Worm (Caenorhabditis elegans): ENCODE measurements around the gene Y55F3AM.21.

The Y55F3AM.21 gene

ce11 chrIV:1054736-1055135 is 3.2 kb upstream of the Y55F3AM.21 start, which contains the start of gene dcap-1:
Gene dcap-1, minus strand, starts transcription at chrIV:1054794.
- TF ChIP-seq unc-62 (GFP tag; optimal IDR thresholded peaks at IDR 0.05) = no peak

- no peak for TF ChIP-seq unc-62 (GFP tag; optimal IDR thresholded peaks at IDR 0.05)
Observed at ce11 chrIV:1053989-1054388, 2.5 kb upstream of the Y55F3AM.21 start.

- TF ChIP-seq unc-62 (GFP tag; optimal IDR thresholded peaks at IDR 0.05) = no peak
Observed at ce11 chrIV:1046996-1047395, 4.5 kb downstream of the Y55F3AM.21 start.

ce11 chrIV:1045683-1046082 is 5.8 kb downstream of the Y55F3AM.21 start, which contains the start of gene srx-12:
Gene srx-12, plus strand, starts transcription at chrIV:1045983.
- no peak for TF ChIP-seq unc-62 (GFP tag; optimal IDR thresholded peaks at IDR 0.05)

ce11 chrIV:1044287-1044686 is 7.2 kb downstream of the Y55F3AM.21 start, which contains the start of gene Y55F3AM.11:
Gene Y55F3AM.11, minus strand, starts transcription at chrIV:1044387.
- no peak for TF ChIP-seq unc-62 (GFP tag; optimal IDR thresholded peaks at IDR 0.05)

- TF ChIP-seq unc-62 (GFP tag; optimal IDR thresholded peaks at IDR 0.05) = no peak
Observed at ce11 chrIV:1040537-1040936, 10.9 kb downstream of the Y55F3AM.21 start.

DNA sequence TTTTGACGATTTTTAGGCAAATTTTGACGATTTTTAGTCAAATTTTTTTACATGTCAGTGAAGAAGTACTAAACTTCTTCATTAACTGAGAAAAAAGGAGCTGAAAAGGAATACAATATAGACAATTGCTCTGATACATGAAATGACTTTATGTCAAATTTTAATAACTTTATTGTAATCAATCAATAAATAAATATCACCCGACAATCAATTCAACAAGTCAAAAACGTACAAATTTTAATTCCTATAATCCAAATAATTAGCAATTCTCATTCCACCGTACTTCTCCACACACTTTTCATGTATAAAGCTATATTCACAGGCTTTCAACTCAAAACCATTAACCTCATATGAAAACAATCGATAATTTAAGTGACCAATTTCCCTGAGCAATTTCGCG is 13.0 kb downstream of the Y55F3AM.21 start:
- TF ChIP-seq unc-62 (GFP tag; optimal IDR thresholded peaks at IDR 0.05) = no peak

DNA sequence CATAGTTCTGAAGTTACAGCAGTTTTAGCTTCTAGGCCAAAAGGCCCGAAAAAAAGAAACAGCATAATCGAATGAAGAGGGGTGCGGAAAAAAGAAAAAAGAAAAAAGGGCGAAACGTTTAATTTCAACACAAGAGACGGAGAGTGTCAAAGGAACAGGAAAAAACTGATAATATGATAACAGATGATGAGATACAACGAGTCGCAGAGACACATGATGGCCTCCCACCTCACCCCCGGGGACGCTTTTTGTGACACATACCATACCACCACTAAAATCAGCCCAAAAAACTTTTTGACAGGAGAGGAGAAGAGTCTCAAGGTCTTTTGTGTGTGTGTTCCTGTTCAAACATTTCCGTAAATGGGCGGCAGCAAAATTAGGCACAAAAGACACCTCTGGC is 16.4 kb downstream of the Y55F3AM.21 start:
- TF ChIP-seq unc-62 (GFP tag; optimal IDR thresholded peaks at IDR 0.05) = no peak

- TF ChIP-seq unc-62 (GFP tag; optimal IDR thresholded peaks at IDR 0.05) = no peak
Observed at ce11 chrIV:1029939-1030338, 21.5 kb downstream of the Y55F3AM.21 start, which contains the start of gene abhd-14. Gene abhd-14, minus strand, starts transcription at chrIV:1030039.

DNA sequence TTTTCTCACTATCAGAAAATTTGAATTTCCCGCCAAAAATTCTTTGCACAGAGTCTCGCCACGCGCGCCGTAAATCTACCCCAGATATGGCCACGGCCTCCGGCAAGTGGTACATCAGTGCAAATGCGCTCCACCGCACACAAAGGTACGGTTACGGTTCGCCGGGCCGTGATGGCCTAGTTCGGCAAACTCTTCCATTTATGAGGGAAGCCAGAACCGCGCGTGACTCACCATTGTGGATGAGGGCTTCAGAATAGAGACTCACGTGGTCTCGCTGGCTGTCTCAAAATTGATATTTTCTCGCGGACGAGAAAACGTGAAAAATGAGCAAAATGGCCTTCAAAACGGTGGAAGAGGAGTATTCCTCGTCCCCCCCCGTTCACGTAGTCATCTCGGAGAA is 31.7 kb downstream of the Y55F3AM.21 start:
- TF ChIP-seq unc-62 (GFP tag; optimal IDR thresholded peaks at IDR 0.05) = no peak

ce11 chrIV:1015430-1015829 is 36.1 kb downstream of the Y55F3AM.21 start:
- no peak for TF ChIP-seq unc-62 (GFP tag; optimal IDR thresholded peaks at IDR 0.05)

- TF ChIP-seq unc-62 (GFP tag; optimal IDR thresholded peaks at IDR 0.05) = no peak
Observed at ce11 chrIV:1013233-1013798, 38.2 kb downstream of the Y55F3AM.21 start.

ce11 chrIV:1012447-1012846 is 39.0 kb downstream of the Y55F3AM.21 start, which contains the start of gene rbm-39:
Gene rbm-39, plus strand, starts transcription at chrIV:1012624.
- no peak for TF ChIP-seq unc-62 (GFP tag; optimal IDR thresholded peaks at IDR 0.05)

- TF ChIP-seq unc-62 (GFP tag; optimal IDR thresholded peaks at IDR 0.05) = no peak
Observed at ce11 chrIV:1011776-1012175, 39.7 kb downstream of the Y55F3AM.21 start.

- TF ChIP-seq unc-62 (GFP tag; optimal IDR thresholded peaks at IDR 0.05) = no peak
Observed at ce11 chrIV:1010212-1010611, 41.3 kb downstream of the Y55F3AM.21 start, which contains the start of gene atg-3. Gene atg-3, plus strand, starts transcription at chrIV:1010512.

DNA sequence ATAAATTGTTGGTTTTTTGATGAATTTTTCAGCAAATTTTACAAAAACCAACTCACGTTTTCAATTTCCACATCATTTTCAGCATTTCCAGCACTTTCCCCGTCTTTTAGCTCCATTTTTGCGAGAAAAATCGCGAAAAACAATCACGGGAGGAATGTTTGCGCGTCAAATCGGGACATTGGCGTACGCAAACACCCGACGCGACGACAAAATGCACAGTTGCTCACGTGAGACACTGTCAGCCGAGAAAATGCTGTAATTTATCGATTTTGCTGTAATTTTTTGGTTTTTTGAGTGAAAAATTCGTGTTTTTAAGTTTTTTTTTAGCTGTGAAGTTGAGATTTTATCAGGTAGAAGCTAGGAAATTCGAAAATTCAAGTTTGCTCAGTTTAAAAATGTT is 41.9 kb downstream of the Y55F3AM.21 start, which contains the start of gene Y55F3AM.9:
Gene Y55F3AM.9 (minus strand): TSS at position 189 of the 400 bp plus-strand sequence.
- no peak for TF ChIP-seq unc-62 (GFP tag; optimal IDR thresholded peaks at IDR 0.05)

ce11 chrIV:1006662-1007061 is 44.8 kb downstream of the Y55F3AM.21 start:
- TF ChIP-seq unc-62 (GFP tag; optimal IDR thresholded peaks at IDR 0.05) = no peak

DNA sequence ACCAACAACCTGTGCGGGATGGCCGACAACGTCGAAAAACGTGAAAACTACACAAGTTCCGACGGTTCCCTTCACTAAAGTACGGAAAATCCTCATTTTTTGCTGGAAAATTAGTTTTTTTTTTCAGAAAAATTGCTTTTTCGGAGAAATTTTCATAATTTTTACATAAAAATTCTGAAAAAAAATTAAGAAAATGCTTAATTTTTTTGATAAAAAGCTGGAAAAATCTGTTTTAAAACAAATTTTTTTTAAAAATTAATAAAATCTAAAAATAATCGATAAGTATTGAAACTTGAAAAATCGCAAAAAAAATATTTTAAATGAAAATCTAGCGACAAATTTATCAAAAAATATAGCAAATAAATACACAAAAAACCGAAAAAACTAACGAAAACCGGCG is 45.7 kb downstream of the Y55F3AM.21 start, which contains the start of gene immp-2:
Gene immp-2 (minus strand): TSS at position 101 of the 400 bp plus-strand sequence.
- TF ChIP-seq unc-62 (GFP tag; optimal IDR thresholded peaks at IDR 0.05) = no peak

Measured in whole organism, dauer.